Fruit fly (Drosophila melanogaster) whole organism, embryonic: ENCODE data around the gene Scox.

Source experiments
- Abd-B ChIP-seq: fragments of 200-800 bp; sonication (Bioruptor generic); optimal IDR thresholded peaks from 2 replicates; lab custom pipeline; 2018; ENCODE audit warnings: missing biosample characterization, mild to moderate bottlenecking, missing genetic modification characterization, moderate library complexity
- CG10209 ChIP-seq: fragments of 200-800 bp; sonication (Bioruptor generic); optimal IDR thresholded peaks from 3 replicates; lab custom pipeline; 2017; ENCODE audit warnings: missing biosample characterization, mild to moderate bottlenecking, missing genetic modification characterization, missing genetic modification reagents
- CG1233 ChIP-seq: fragments of 200-800 bp; sonication (Bioruptor generic); optimal IDR thresholded peaks from 4 replicates; lab custom pipeline; 2018; ENCODE audit warnings: missing biosample characterization, mild to moderate bottlenecking, missing genetic modification characterization
- CG13287 ChIP-seq: fragments of 200-800 bp; sonication (Bioruptor generic); IDR thresholded peaks from 2 replicates; pipeline ENCODE4 v1.3.6; 2022; ENCODE audit warnings: missing biosample characterization, missing genetic modification characterization; ENCODE audit not compliant: partially characterized antibody
- CG14667 ChIP-seq: fragments of 200-800 bp; sonication (Bioruptor generic); IDR thresholded peaks from 2 replicates; pipeline ENCODE4 v1.3.6; 2022; ENCODE audit warnings: missing biosample characterization, missing genetic modification characterization
- CG1602 ChIP-seq: fragments of 200-800 bp; sonication (Bioruptor generic); optimal IDR thresholded peaks from 3 replicates; lab custom pipeline; 2016; ENCODE audit warnings: missing biosample characterization, missing genetic modification characterization
- CG17186 ChIP-seq: fragments of 200-800 bp; sonication (Bioruptor generic); optimal IDR thresholded peaks from 3 replicates; lab custom pipeline; 2017; ENCODE audit warnings: missing biosample characterization, missing genetic modification reagents, missing genetic modification characterization
- CG17612 ChIP-seq: fragments of 200-800 bp; sonication (Bioruptor generic); IDR thresholded peaks from 2 replicates; pipeline ENCODE4 v1.3.6; 2022; ENCODE audit warnings: missing biosample characterization, missing genetic modification characterization
- CG17802 ChIP-seq: fragments of 200-800 bp; sonication (Bioruptor generic); optimal IDR thresholded peaks from 2 replicates; lab custom pipeline; 2018; ENCODE audit warnings: missing biosample characterization, mild to moderate bottlenecking, missing genetic modification characterization, moderate library complexity
- CG1792 ChIP-seq: fragments of 200-800 bp; sonication (Bioruptor generic); optimal IDR thresholded peaks from 2 replicates; lab custom pipeline; 2016; ENCODE audit warnings: missing biosample characterization, missing genetic modification characterization
- CG18599 ChIP-seq: fragments of 200-800 bp; sonication (Bioruptor generic); optimal IDR thresholded peaks from 3 replicates; lab custom pipeline; 2017; ENCODE audit warnings: missing biosample characterization, missing genetic modification characterization, mild to moderate bottlenecking, moderate library complexity, missing genetic modification reagents
- CG30020 ChIP-seq: fragments of 200-800 bp; optimal IDR thresholded peaks from 2 replicates; lab custom pipeline; 2019; ENCODE audit warnings: missing biosample characterization, mild to moderate bottlenecking, missing genetic modification characterization, moderate library complexity
- CG31365 ChIP-seq: fragments of 200-800 bp; sonication (Bioruptor generic); optimal IDR thresholded peaks from 2 replicates; lab custom pipeline; 2018; ENCODE audit warnings: missing biosample characterization, mild to moderate bottlenecking, missing genetic modification characterization
- CG4404 ChIP-seq: fragments of 200-800 bp; sonication (Bioruptor generic); IDR thresholded peaks from 2 replicates; pipeline ENCODE4 v1.3.6; 2022; ENCODE audit warnings: missing biosample characterization, missing genetic modification characterization
- CG4707 ChIP-seq: fragments of 200-800 bp; sonication (Bioruptor generic); optimal IDR thresholded peaks from 2 replicates; lab custom pipeline; 2018; ENCODE audit warnings: missing biosample characterization, mild to moderate bottlenecking, missing genetic modification characterization, moderate library complexity
- CG6683 ChIP-seq: fragments of 200-800 bp; sonication (Bioruptor generic); optimal IDR thresholded peaks from 2 replicates; lab custom pipeline; 2017; ENCODE audit warnings: missing biosample characterization, mild to moderate bottlenecking, missing genetic modification characterization, missing genetic modification reagents
- CG6791 ChIP-seq: fragments of 200-800 bp; sonication (Bioruptor generic); IDR thresholded peaks from 3 replicates; pipeline ENCODE4 v1.3.6; 2022; ENCODE audit warnings: missing biosample characterization, missing genetic modification characterization; ENCODE audit not compliant: partially characterized antibody
- CG7987 ChIP-seq: fragments of 200-800 bp; sonication (Bioruptor generic); optimal IDR thresholded peaks from 2 replicates; lab custom pipeline; 2018; ENCODE audit warnings: missing biosample characterization, mild to moderate bottlenecking, missing genetic modification characterization, moderate library complexity
- CG9817 ChIP-seq: fragments of 200-800 bp; sonication (Bioruptor generic); optimal IDR thresholded peaks from 2 replicates; lab custom pipeline; 2018; ENCODE audit warnings: missing biosample characterization, mild to moderate bottlenecking, missing genetic modification characterization, moderate library complexity
- Chrac-16 ChIP-seq: fragments of 200-800 bp; sonication (Bioruptor generic); optimal IDR thresholded peaks from 3 replicates; lab custom pipeline; 2016; ENCODE audit warnings: missing biosample characterization, missing genetic modification characterization
- Dad ChIP-seq: fragments of 200-800 bp; sonication (Bioruptor generic); optimal IDR thresholded peaks from 3 replicates; lab custom pipeline; 2016; ENCODE audit warnings: missing biosample characterization, missing genetic modification characterization
- Dfd ChIP-seq, 2 experiments: fragments of >200 bp; optimal IDR thresholded peaks; 2 replicates each; lab custom pipeline; 2017; ENCODE audit warnings: missing biosample characterization in 2 of 2, missing genetic modification characterization in 2 of 2
- E2f1 ChIP-seq: fragments of 200-800 bp; sonication (Bioruptor generic); IDR thresholded peaks from 2 replicates; pipeline ENCODE4 v1.3.6; 2022; ENCODE audit warnings: missing biosample characterization, missing genetic modification characterization
- HLH3B ChIP-seq: fragments of 200-800 bp; sonication (Bioruptor generic); IDR thresholded peaks from 2 replicates; pipeline ENCODE4 v1.3.6; 2022; ENCODE audit warnings: missing biosample characterization, missing genetic modification characterization
- Hr78 ChIP-seq, 2 experiments: fragments of 200-800 bp in 1 of 2; fragments of >200 bp in 1 of 2; sonication (Bioruptor generic) in 1 of 2; optimal IDR thresholded peaks; 2 replicates each; lab custom pipeline; 2017 to 2019; ENCODE audit warnings: missing biosample characterization in 2 of 2, missing genetic modification characterization in 2 of 2, mild to moderate bottlenecking in 1 of 2, moderate library complexity in 1 of 2
- Med ChIP-seq: fragments of 200-800 bp; sonication (Bioruptor generic); peaks from one replicate; lab custom pipeline; 2016; ENCODE audit warnings: missing biosample characterization, missing genetic modification characterization, mild to moderate bottlenecking, inconsistent platforms, moderate library complexity
- Myb ChIP-seq: fragments of 200-800 bp; sonication (Bioruptor generic); optimal IDR thresholded peaks from 2 replicates; lab custom pipeline; 2016; ENCODE audit warnings: missing biosample characterization, missing genetic modification characterization
- Rfx ChIP-seq: fragments of 200-800 bp; sonication (Bioruptor generic); IDR thresholded peaks from 2 replicates; pipeline ENCODE4 v1.3.6; 2022; ENCODE audit warnings: missing biosample characterization, missing genetic modification characterization
- Sox100B ChIP-seq: fragments of 200-800 bp; sonication (Bioruptor generic); optimal IDR thresholded peaks from 3 replicates; lab custom pipeline; 2018; ENCODE audit warnings: missing biosample characterization, mild to moderate bottlenecking, missing genetic modification characterization
- Ssrp ChIP-seq: fragments of 200-800 bp; sonication (Bioruptor generic); optimal IDR thresholded peaks from 2 replicates; lab custom pipeline; 2018; ENCODE audit warnings: missing biosample characterization, mild to moderate bottlenecking, missing genetic modification characterization, moderate library complexity
- TFAM ChIP-seq: fragments of 200-800 bp; sonication (Bioruptor generic); optimal IDR thresholded peaks from 2 replicates; lab custom pipeline; 2017; ENCODE audit warnings: missing biosample characterization, missing genetic modification characterization, inconsistent platforms
- ab ChIP-seq: fragments of 200-800 bp; sonication (Bioruptor generic); optimal IDR thresholded peaks from 2 replicates; lab custom pipeline; 2016; ENCODE audit warnings: missing biosample characterization, missing genetic modification characterization
- amos ChIP-seq: fragments of 200-800 bp; sonication (Bioruptor generic); IDR thresholded peaks from 2 replicates; pipeline ENCODE4 v1.3.6; 2022; ENCODE audit warnings: missing biosample characterization, missing genetic modification characterization; ENCODE audit not compliant: partially characterized antibody
- chm ChIP-seq: fragments of 200-800 bp; sonication (Bioruptor generic); IDR thresholded peaks from 2 replicates; pipeline ENCODE4 v1.3.6; 2022; ENCODE audit warnings: missing biosample characterization, missing genetic modification characterization
- crp ChIP-seq, 2 experiments: fragments of 200-800 bp; sonication (Bioruptor generic); optimal IDR thresholded peaks; 2 replicates in 1 of 2; 3 replicates in 1 of 2; lab custom pipeline; 2017; ENCODE audit warnings: missing biosample characterization in 2 of 2, missing genetic modification characterization in 2 of 2, mild to moderate bottlenecking in 1 of 2, moderate library complexity in 1 of 2
- dm ChIP-seq: fragments of 200-800 bp; sonication (Bioruptor generic); optimal IDR thresholded peaks from 3 replicates; lab custom pipeline; 2016; ENCODE audit warnings: missing biosample characterization, missing genetic modification characterization
- esg ChIP-seq: fragments of 200-800 bp; sonication (Bioruptor generic); conservative IDR thresholded peaks from 2 replicates; pipeline ENCODE4 v1.3.6; 2022; ENCODE audit warnings: missing biosample characterization, missing genetic modification characterization
- gce ChIP-seq: fragments of 200-800 bp; sonication (Bioruptor generic); IDR thresholded peaks from 3 replicates; pipeline ENCODE4 v1.3.6; 2022; ENCODE audit warnings: missing biosample characterization, missing genetic modification characterization
- hkb ChIP-seq, 2 experiments: fragments of 200-800 bp in 1 of 2; fragments of >200 bp in 1 of 2; sonication (Bioruptor generic) in 1 of 2; IDR thresholded peaks in 1 of 2; optimal IDR thresholded peaks in 1 of 2; 2 replicates each; pipeline versions ENCODE4 v1.3.6 to Lab custom; 2017 to 2022; ENCODE audit warnings: missing biosample characterization in 1 of 2, missing genetic modification characterization in 1 of 2
- jing ChIP-seq: fragments of 200-800 bp; sonication (Bioruptor generic); optimal IDR thresholded peaks from 2 replicates; lab custom pipeline; 2018; ENCODE audit warnings: missing biosample characterization, mild to moderate bottlenecking, missing genetic modification characterization
- lab ChIP-seq: fragments of 200-800 bp; sonication (Bioruptor generic); optimal IDR thresholded peaks from 3 replicates; lab custom pipeline; 2017; ENCODE audit warnings: missing biosample characterization, missing genetic modification characterization, mild to moderate bottlenecking, moderate library complexity, missing genetic modification reagents
- lov ChIP-seq, 2 experiments: fragments of 200-800 bp in 1 of 2; fragments of >200 bp in 1 of 2; sonication (Bioruptor generic) in 1 of 2; IDR thresholded peaks in 1 of 2; optimal IDR thresholded peaks in 1 of 2; 2 replicates in 1 of 2; 3 replicates in 1 of 2; pipeline versions ENCODE4 v1.3.6 to Lab custom; 2017 to 2022; ENCODE audit warnings: missing biosample characterization in 1 of 2, missing genetic modification characterization in 1 of 2
- mld ChIP-seq: fragments of 200-800 bp; sonication (Bioruptor generic); IDR thresholded peaks from 3 replicates; pipeline ENCODE4 v1.3.6; 2022; ENCODE audit warnings: missing biosample characterization, missing genetic modification characterization; ENCODE audit not compliant: partially characterized antibody
- pho ChIP-seq: fragments of 200-800 bp; sonication (Bioruptor generic); optimal IDR thresholded peaks from 2 replicates; lab custom pipeline; 2016; ENCODE audit warnings: missing biosample characterization, missing genetic modification characterization
- pita ChIP-seq: fragments of 200-800 bp; sonication (Bioruptor generic); optimal IDR thresholded peaks from 2 replicates; lab custom pipeline; 2017; ENCODE audit warnings: missing biosample characterization, mild to moderate bottlenecking, missing genetic modification characterization
- tna ChIP-seq: fragments of 200-800 bp; sonication (Bioruptor generic); IDR thresholded peaks from 2 replicates; pipeline ENCODE4 v1.3.6; 2022; ENCODE audit warnings: missing biosample characterization, missing genetic modification characterization; ENCODE audit not compliant: partially characterized antibody
- vvl ChIP-seq: fragments of 200-800 bp; sonication (Bioruptor generic); IDR thresholded peaks from 2 replicates; pipeline ENCODE4 v1.3.6; 2022; ENCODE audit warnings: missing biosample characterization, missing genetic modification characterization

Gene Scox

DNA sequence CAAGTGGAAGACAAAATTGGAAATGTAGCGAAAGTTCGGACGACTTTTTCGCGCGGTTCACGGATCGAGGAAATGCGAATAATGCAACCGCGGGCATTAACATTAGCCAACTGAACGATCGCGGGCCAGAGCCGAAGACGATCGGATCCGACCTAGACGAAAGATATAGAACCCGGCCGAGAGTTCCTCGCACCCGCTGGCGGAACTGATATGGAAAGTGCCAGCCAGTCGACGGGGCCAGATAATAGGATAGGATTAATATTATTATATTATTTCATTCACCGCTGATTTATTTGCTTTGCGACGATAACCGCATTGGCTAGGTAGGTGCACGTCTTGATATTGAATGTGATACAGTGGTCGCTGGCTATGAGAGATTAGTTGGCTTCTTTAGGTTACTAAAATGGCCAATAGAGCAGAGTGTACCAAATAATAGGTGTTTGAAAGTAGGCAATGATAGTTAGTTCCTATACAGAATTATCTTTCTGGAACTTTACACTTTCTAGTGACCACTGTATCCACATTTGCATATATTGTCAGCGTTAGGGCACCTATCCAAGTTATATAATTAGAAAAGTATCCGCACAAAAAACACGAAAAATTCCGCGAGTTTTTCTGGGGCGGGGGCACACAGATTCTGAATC is 30.8 kb upstream of the Scox start (continued):
- TF ChIP-seq jing (GFP tag; lab: Kevin White, UChicago) (peak; percentile 25), CG1233 (GFP tag; lab: Kevin White, UChicago) (peak; percentile 16), Dfd (GFP tag; optimal IDR thresholded peaks at IDR 0.05; lab: Kevin White, UChicago) (no peak), CG14667 (GFP tag; lab: Robert Waterston, UW) (peak; percentile 65), Myb (GFP tag; lab: Kevin White, UChicago) (peak; percentile 30), CG4707 (peak; percentile 56), CG17186 (GFP tag; lab: Kevin White, UChicago) (no peak), hkb (optimal IDR thresholded peaks at IDR 0.05; lab: Kevin White, UChicago) (no peak), hkb (GFP tag; IDR thresholded peaks at IDR 0.05; lab: Robert Waterston, UW) (peak; percentile 64), CG30020 (tag; lab: Kevin White, UChicago) (no peak), CG17612 (GFP tag; lab: Robert Waterston, UW) (peak; percentile 80), gce (GFP tag; lab: Robert Waterston, UW) (peak; percentile 37; the same call in 2 of the 3 replicates), dm (no peak), CG1792 (GFP tag; lab: Kevin White, UChicago) (peak; percentile 37), CG10209 (peak; percentile 72), pho (peak; percentile 2), crp (GFP tag; optimal IDR thresholded peaks at IDR 0.05; lab: Kevin White, UChicago) (no peak), Abd-B (GFP tag; lab: Kevin White, UChicago) (no peak), CG9817 (tag; lab: Kevin White, UChicago) (peak; percentile 65), Hr78 (GFP tag; optimal IDR thresholded peaks at IDR 0.05; lab: Kevin White, UChicago) (no peak), vvl (GFP tag; lab: Robert Waterston, UW) (peak; percentile 90), esg (peak; percentile 70), CG4404 (GFP tag; lab: Robert Waterston, UW) (peak; percentile 78), E2f1 (GFP tag; lab: Robert Waterston, UW) (peak; percentile 60), tna (GFP tag; lab: Robert Waterston, UW) (no peak), CG13287 (no peak), Dad (GFP tag; lab: Kevin White, UChicago) (peak; percentile 44), lov (optimal IDR thresholded peaks at IDR 0.05; lab: Kevin White, UChicago) (no peak), lov (GFP tag; IDR thresholded peaks at IDR 0.05; lab: Robert Waterston, UW) (0 out of 3 replicates have a peak, but pooled peaks have one; percentile 55), Ssrp (tag; lab: Kevin White, UChicago) (peak; percentile 40), Sox100B (GFP tag; lab: Kevin White, UChicago) (peak; percentile 30), Chrac-16 (GFP tag; lab: Kevin White, UChicago) (peak; percentile 74), CG6791 (no peak), Rfx (peak; percentile 86), TFAM (GFP tag; lab: Kevin White, UChicago) (no peak), HLH3B (peak; percentile 56), Med (GFP tag; lab: Kevin White, UChicago) (peak; percentile 96), mld (GFP tag; lab: Robert Waterston, UW) (no peak), ab (GFP tag; lab: Kevin White, UChicago) (no peak), chm (GFP tag; lab: Robert Waterston, UW) (peak; percentile 60; the same call in 1 of the 2 replicates), pita (no peak), CG31365 (tag; lab: Kevin White, UChicago) (no peak), CG6683 (GFP tag; lab: Kevin White, UChicago) (no peak), CG1602 (no peak), CG18599 (GFP tag; lab: Kevin White, UChicago) (peak; percentile 78), amos (no peak), CG17802 (no peak), CG7987 (no peak), lab (GFP tag; lab: Kevin White, UChicago) (peak; percentile 87)
